Worm (Caenorhabditis elegans) whole organism, L1 larva: Measurements from ENCODE around the gene T04F3.5.

Experiments
- Y116A8C.19 ChIP-seq: sonication (generic microtip); optimal IDR thresholded peaks from 2 replicates; lab custom pipeline; 2016; ENCODE audit warnings: missing compliant biosample characterization, missing genetic modification characterization, borderline replicate concordance
- alr-1 ChIP-seq: fragments of 200-800 bp; sonication (Bioruptor generic); optimal IDR thresholded peaks from 2 replicates; lab custom pipeline; 2018; ENCODE audit warnings: borderline replicate concordance, mild to moderate bottlenecking, missing genetic modification characterization, missing compliant biosample characterization
- aly-2 ChIP-seq: fragments of 150-350 bp; optimal IDR thresholded peaks from 2 replicates; lab custom pipeline; 2014; ENCODE audit warnings: missing biosample characterization, missing genetic modification characterization
- ama-1 ChIP-seq: fragments of 150-350 bp; optimal IDR thresholded peaks from 2 replicates; lab custom pipeline; 2014
- blmp-1 ChIP-seq: fragments of 150-350 bp; optimal IDR thresholded peaks from 2 replicates; lab custom pipeline; 2014; ENCODE audit warnings: missing biosample characterization, missing genetic modification characterization
- ceh-8 ChIP-seq: fragments of 200-800 bp; sonication (Bioruptor generic); optimal IDR thresholded peaks from 2 replicates; lab custom pipeline; 2018; ENCODE audit warnings: mild to moderate bottlenecking, missing genetic modification characterization, moderate library complexity, missing compliant biosample characterization
- ceh-88 ChIP-seq: fragments of 200-800 bp; sonication (Bioruptor generic); IDR thresholded peaks from 2 replicates; pipeline ENCODE4 v1.3.6; 2022; ENCODE audit warnings: missing genetic modification characterization, missing compliant biosample characterization
- ceh-90 ChIP-seq: sonication (generic microtip); optimal IDR thresholded peaks from 2 replicates; lab custom pipeline; 2016; ENCODE audit warnings: missing genetic modification characterization, missing compliant biosample characterization
- efl-1 ChIP-seq, 4 experiments: fragments of 150-350 bp; optimal IDR thresholded peaks in 3 of 4; peaks in 1 of 4; 1 replicate in 1 of 4; 2 replicates in 3 of 4; lab custom pipeline; 2014; ENCODE audit warnings: missing biosample characterization in 2 of 4, missing genetic modification characterization in 2 of 4, missing genetic modification reagents in 2 of 4
- egl-27 ChIP-seq, 2 experiments: fragments of 150-350 bp in 1 of 2; sonication (generic microtip); optimal IDR thresholded peaks; 3 replicates each; lab custom pipeline; 2017 to 2018; ENCODE audit warnings: missing biosample characterization in 2 of 2, missing genetic modification characterization in 2 of 2, missing genetic modification reagents in 2 of 2
- elt-2 ChIP-seq: sonication (generic microtip); optimal IDR thresholded peaks from 2 replicates; lab custom pipeline; 2016; ENCODE audit warnings: missing genetic modification characterization, mild to moderate bottlenecking, inconsistent platforms, missing compliant biosample characterization, missing genetic modification reagents
- elt-3 ChIP-seq, 6 experiments: fragments of 150-350 bp in 1 of 6; sonication (generic microtip); optimal IDR thresholded peaks; 2 replicates each; lab custom pipeline; 2017 to 2018; ENCODE audit warnings: missing biosample characterization in 6 of 6, missing genetic modification characterization in 6 of 6, inconsistent platforms in 1 of 6
- ets-5 ChIP-seq: fragments of 200-800 bp; sonication (Bioruptor generic); IDR thresholded peaks from 2 replicates; pipeline ENCODE4 v1.3.6; 2022; ENCODE audit warnings: missing genetic modification characterization, missing compliant biosample characterization
- fkh-10 ChIP-seq: sonication (generic microtip); optimal IDR thresholded peaks from 2 replicates; lab custom pipeline; 2017; ENCODE audit warnings: missing biosample characterization, missing genetic modification reagents, missing genetic modification characterization
- grh-1 ChIP-seq: fragments of 200-800 bp; sonication (Bioruptor generic); IDR thresholded peaks from 2 replicates; pipeline ENCODE4 v1.3.6; 2022; ENCODE audit warnings: missing genetic modification reagents, missing genetic modification characterization, missing compliant biosample characterization
- hlh-4 ChIP-seq: sonication (generic microtip); optimal IDR thresholded peaks from 2 replicates; lab custom pipeline; 2016; ENCODE audit warnings: mild to moderate bottlenecking, missing genetic modification characterization, missing compliant biosample characterization
- irx-1 ChIP-seq: sonication (generic microtip); optimal IDR thresholded peaks from 2 replicates; lab custom pipeline; 2016; ENCODE audit warnings: missing genetic modification characterization, missing compliant biosample characterization
- lin-13 ChIP-seq: fragments of 150-350 bp; optimal IDR thresholded peaks from 2 replicates; lab custom pipeline; 2014; ENCODE audit warnings: missing biosample characterization, missing genetic modification reagents, missing genetic modification characterization
- lin-14 ChIP-seq: fragments of 200-800 bp; sonication (Bioruptor generic); optimal IDR thresholded peaks from 2 replicates; lab custom pipeline; 2018; ENCODE audit warnings: mild to moderate bottlenecking, missing genetic modification characterization, moderate library complexity, missing compliant biosample characterization
- lin-35 ChIP-seq, 2 experiments: fragments of 150-350 bp; optimal IDR thresholded peaks; 2 replicates each; lab custom pipeline; 2014; ENCODE audit warnings: missing biosample characterization in 2 of 2, missing genetic modification characterization in 2 of 2, missing genetic modification reagents in 2 of 2
- lin-39 ChIP-seq: fragments of 150-350 bp; optimal IDR thresholded peaks from 2 replicates; lab custom pipeline; 2014; ENCODE audit warnings: missing biosample characterization, missing genetic modification reagents, missing genetic modification characterization
- lsy-2 ChIP-seq, 2 experiments: fragments of 150-350 bp; optimal IDR thresholded peaks; 2 replicates each; lab custom pipeline; 2014; ENCODE audit warnings: missing biosample characterization in 2 of 2, missing genetic modification characterization in 2 of 2
- mep-1 ChIP-seq: fragments of 150-350 bp; optimal IDR thresholded peaks from 2 replicates; lab custom pipeline; 2014; ENCODE audit warnings: missing biosample characterization, missing genetic modification characterization
- nhr-19 ChIP-seq: fragments of 200-800 bp; sonication (Bioruptor generic); conservative IDR thresholded peaks from 2 replicates; pipeline ENCODE4 v1.3.6; 2022; ENCODE audit warnings: missing genetic modification characterization, missing compliant biosample characterization
- nhr-20 ChIP-seq: sonication (generic microtip); optimal IDR thresholded peaks from 2 replicates; lab custom pipeline; 2016; ENCODE audit warnings: mild to moderate bottlenecking, missing genetic modification characterization, missing compliant biosample characterization
- nhr-237 ChIP-seq: fragments of 150-350 bp; optimal IDR thresholded peaks from 2 replicates; lab custom pipeline; 2014; ENCODE audit warnings: missing biosample characterization, missing genetic modification characterization
- nhr-47 ChIP-seq: sonication (generic microtip); optimal IDR thresholded peaks from 2 replicates; lab custom pipeline; 2016; ENCODE audit warnings: mild to moderate bottlenecking, missing genetic modification characterization, moderate library complexity, missing compliant biosample characterization
- nhr-71 ChIP-seq: sonication (generic microtip); optimal IDR thresholded peaks from 2 replicates; lab custom pipeline; 2016; ENCODE audit warnings: mild to moderate bottlenecking, missing genetic modification characterization, moderate library complexity, missing compliant biosample characterization
- nhr-85 ChIP-seq: sonication (generic microtip); peaks from one replicate; lab custom pipeline; 2016; ENCODE audit warnings: missing genetic modification characterization, inconsistent platforms, missing compliant biosample characterization
- nhr-90 ChIP-seq: sonication (generic microtip); optimal IDR thresholded peaks from 2 replicates; lab custom pipeline; 2016; ENCODE audit warnings: mild to moderate bottlenecking, missing genetic modification characterization, missing compliant biosample characterization; ENCODE audit not compliant: poor library complexity
- pqm-1 ChIP-seq: sonication (generic microtip); optimal IDR thresholded peaks from 3 replicates; lab custom pipeline; 2017; ENCODE audit warnings: missing biosample characterization, missing genetic modification characterization
- rnt-1 ChIP-seq: sonication (generic microtip); optimal IDR thresholded peaks from 2 replicates; lab custom pipeline; 2016; ENCODE audit warnings: mild to moderate bottlenecking, missing genetic modification characterization, moderate library complexity, missing compliant biosample characterization
- skn-1 ChIP-seq: fragments of 150-350 bp; optimal IDR thresholded peaks from 2 replicates; lab custom pipeline; 2014; ENCODE audit warnings: missing biosample characterization, missing genetic modification characterization
- snpc-4 ChIP-seq: fragments of 150-350 bp; optimal IDR thresholded peaks from 2 replicates; lab custom pipeline; 2014; ENCODE audit warnings: missing biosample characterization, missing genetic modification characterization
- snu-23 ChIP-seq: sonication (generic microtip); optimal IDR thresholded peaks from 2 replicates; lab custom pipeline; 2016; ENCODE audit warnings: missing genetic modification characterization, missing compliant biosample characterization
- swsn-7 ChIP-seq: sonication (generic microtip); optimal IDR thresholded peaks from 2 replicates; lab custom pipeline; 2016; ENCODE audit warnings: missing genetic modification characterization, missing compliant biosample characterization
- tbx-2 ChIP-seq: sonication (generic microtip); optimal IDR thresholded peaks from 2 replicates; lab custom pipeline; 2016; ENCODE audit warnings: missing genetic modification characterization, missing compliant biosample characterization
- unc-130 ChIP-seq: fragments of 150-350 bp; optimal IDR thresholded peaks from 2 replicates; lab custom pipeline; 2017; ENCODE audit warnings: missing biosample characterization, missing genetic modification characterization, inconsistent platforms
- unc-62 ChIP-seq: fragments of 150-350 bp; optimal IDR thresholded peaks from 2 replicates; lab custom pipeline; 2014; ENCODE audit warnings: missing biosample characterization, missing genetic modification reagents, missing genetic modification characterization
- unc-98 ChIP-seq: fragments of 200-800 bp; sonication (Bioruptor generic); IDR thresholded peaks from 2 replicates; pipeline ENCODE4 v1.3.6; 2022; ENCODE audit warnings: missing genetic modification characterization, missing compliant biosample characterization
- ztf-4 ChIP-seq: fragments of 150-350 bp; optimal IDR thresholded peaks from 2 replicates; lab custom pipeline; 2014; ENCODE audit warnings: missing biosample characterization, missing genetic modification characterization

Gene T04F3.5

ce11 chrV:11802508-11802907 lies 42.0 kb downstream of the T04F3.5 start (continued):
- TF ChIP-seq swsn-7 (peak; percentile 19), lin-13 (GFP tag; lab: Kevin White, UChicago) (peak; percentile 11), skn-1 (tag; lab: Kevin White, UChicago) (no peak), grh-1 (GFP tag; lab: Robert Waterston, UW) (peak; percentile 86), elt-2 (tag; lab: Kevin White, UChicago) (no peak), blmp-1 (tag; lab: Kevin White, UChicago) (peak; percentile 98), ceh-90 (tag; lab: Kevin White, UChicago) (no peak), irx-1 (tag; lab: Kevin White, UChicago) (no peak), mep-1 (tag; lab: Kevin White, UChicago) (peak; percentile 36), unc-130 (tag; lab: Kevin White, UChicago) (peak; percentile 86), nhr-71 (tag; lab: Kevin White, UChicago) (peak; percentile 91), ceh-88 (GFP tag; lab: Robert Waterston, UW) (no peak), ama-1 (no peak), ztf-4 (tag; lab: Kevin White, UChicago) (peak; percentile 55), pqm-1 (no peak), Y116A8C.19 (no peak), egl-27 (tag; optimal IDR thresholded peaks at IDR 0.05; lab: Kevin White, UChicago) (peak in 1 of 2 experiments; percentile 60), nhr-19 (GFP tag; lab: Robert Waterston, UW) (peak; percentile 81), unc-98 (GFP tag; lab: Robert Waterston, UW) (no peak), fkh-10 (no peak), aly-2 (tag; lab: Kevin White, UChicago) (no peak), ets-5 (no peak), nhr-237 (tag; lab: Kevin White, UChicago) (no peak), lin-39 (tag; lab: Kevin White, UChicago) (no peak), tbx-2 (tag; lab: Kevin White, UChicago) (peak; percentile 84)

DNA sequence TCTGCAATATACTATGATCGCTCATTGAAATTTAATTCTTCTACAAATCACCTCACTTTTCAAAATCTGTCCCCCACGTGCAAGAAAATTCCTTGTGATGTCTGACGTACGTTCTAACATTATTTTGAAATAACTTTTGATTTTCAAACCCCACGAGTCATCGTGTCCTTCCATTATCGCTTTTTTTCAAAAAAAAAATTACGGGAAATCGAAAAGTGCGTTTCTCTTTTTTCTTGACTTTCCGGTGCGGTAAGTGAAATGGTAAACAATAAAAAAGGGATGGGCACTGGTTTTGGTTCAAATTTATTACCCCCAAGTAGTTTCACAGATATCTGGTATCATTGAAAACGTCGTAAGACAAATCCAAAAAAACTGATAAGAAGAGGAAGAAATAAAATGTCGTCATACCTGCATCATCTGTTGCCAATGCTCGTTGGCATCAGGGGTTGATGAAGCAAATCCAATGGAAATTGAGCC lies 43.1 kb downstream of the T04F3.5 start:
- peak; percentile 44 for TF ChIP-seq ceh-8 (GFP tag; lab: Kevin White, UChicago)
- peak; percentile 86 for TF ChIP-seq nhr-20 (tag; lab: Kevin White, UChicago)
- no peak for TF ChIP-seq unc-62 (GFP tag; lab: Kevin White, UChicago)
- TF ChIP-seq nhr-71 (tag; lab: Kevin White, UChicago) = peak; percentile 85
- TF ChIP-seq nhr-85 (tag; lab: Kevin White, UChicago) = peak; percentile 95
- TF ChIP-seq snpc-4 = no peak
- TF ChIP-seq lin-14 (GFP tag; lab: Kevin White, UChicago) = peak; percentile 66
- TF ChIP-seq lsy-2 (tag; optimal IDR thresholded peaks at IDR 0.05; lab: Kevin White, UChicago) = peak in 1 of 2 experiments; percentile 2
- 0 out of 2 replicates have a peak, but pooled peaks have one; percentile 24 for TF ChIP-seq grh-1 (GFP tag; lab: Robert Waterston, UW)
- TF ChIP-seq lin-35 (GFP tag; optimal IDR thresholded peaks at IDR 0.05; lab: Kevin White, UChicago) = peak in 1 of 2 experiments; percentile 50
- peak; percentile 62 for TF ChIP-seq nhr-19 (GFP tag; lab: Robert Waterston, UW)
- peak; percentile 40 for TF ChIP-seq snu-23 (GFP tag; lab: Kevin White, UChicago)
- no peak for TF ChIP-seq irx-1 (tag; lab: Kevin White, UChicago)
- TF ChIP-seq nhr-237 (tag; lab: Kevin White, UChicago) = no peak
- TF ChIP-seq hlh-4 = no peak
- TF ChIP-seq blmp-1 (tag; lab: Kevin White, UChicago) = peak; percentile 85
- peak in 4 of 6 experiments; percentile 24 to 33 (median 26) for TF ChIP-seq elt-3 (tag; optimal IDR thresholded peaks at IDR 0.05; lab: Kevin White, UChicago)
- peak; percentile 49 for TF ChIP-seq nhr-47 (tag; lab: Kevin White, UChicago)
- peak; percentile 32 for TF ChIP-seq nhr-90 (tag; lab: Kevin White, UChicago)
- no peak for TF ChIP-seq pqm-1
- TF ChIP-seq rnt-1 (tag; lab: Kevin White, UChicago) = no peak
- TF ChIP-seq efl-1 (optimal IDR thresholded peaks at IDR 0.05; lab: Kevin White, UChicago) = no peak
- TF ChIP-seq efl-1 (GFP tag; optimal IDR thresholded peaks at IDR 0.05 in 1 of 2; lab: Kevin White, UChicago) = peak in 1 of 2 experiments; percentile 79
- no peak for TF ChIP-seq alr-1 (tag; lab: Kevin White, UChicago)
- TF ChIP-seq tbx-2 (tag; lab: Kevin White, UChicago) = peak; percentile 29
